Fruit fly (Drosophila melanogaster) Kc167 (cell line): ENCODE results near the gene CG10853.

ENCODE experiments used
- Myc ChIP-seq: fragments of >200 bp; optimal IDR thresholded peaks from 2 replicates; lab custom pipeline; 2017; ENCODE audit warnings: missing external identifiers
- Sin3A ChIP-seq: fragments of >200 bp; optimal IDR thresholded peaks from 2 replicates; lab custom pipeline; 2018; ENCODE audit warnings: missing external identifiers
- h ChIP-seq: fragments of >200 bp; optimal IDR thresholded peaks from 3 replicates; lab custom pipeline; 2018; ENCODE audit warnings: missing external identifiers
- insv ChIP-seq: fragments of >200 bp; optimal IDR thresholded peaks from 3 replicates; lab custom pipeline; 2018; ENCODE audit warnings: missing external identifiers
- psq ChIP-seq: fragments of >200 bp; optimal IDR thresholded peaks from 2 replicates; lab custom pipeline; 2017; ENCODE audit warnings: missing external identifiers
- ttk ChIP-seq: sonication (Bioruptor generic); optimal IDR thresholded peaks from 2 replicates; lab custom pipeline; 2017; ENCODE audit warnings: missing external identifiers

CG10853 gene

DNA sequence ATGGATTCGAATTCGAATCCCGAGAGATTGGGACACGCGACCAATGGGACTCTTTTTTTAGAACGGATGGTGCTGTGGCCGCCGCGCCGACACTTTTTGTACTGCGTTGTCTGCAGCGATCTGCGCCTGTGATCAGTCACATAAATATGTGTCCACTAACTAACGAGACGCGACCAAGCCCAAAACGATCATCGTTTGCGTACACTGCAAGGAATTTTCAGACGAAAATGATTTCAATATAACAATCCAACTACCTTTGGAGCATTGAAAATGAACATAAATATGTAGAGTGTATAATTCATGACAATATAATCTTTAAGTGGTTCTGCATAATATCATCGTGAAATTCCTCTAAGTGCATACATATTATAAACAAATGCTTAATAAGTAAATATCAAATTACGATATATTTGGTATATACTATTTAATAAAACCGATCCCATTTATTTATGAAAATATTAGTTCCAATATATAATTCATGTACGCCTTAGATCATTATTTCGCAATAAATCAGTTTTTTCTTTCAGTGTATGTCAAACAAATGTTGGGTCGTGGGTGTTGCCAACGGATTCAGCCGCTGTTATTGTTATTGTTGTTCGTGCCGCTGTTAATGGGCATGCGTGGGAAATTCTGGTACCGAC, 12.0 kb upstream of the CG10853 start, which contains the start of gene Eip63F-1:
Gene Eip63F-1 (minus strand): TSS at position 51 of the 641 bp plus-strand sequence.
- TF ChIP-seq Myc (no peak), Sin3A (lab: Kevin White, UChicago) (no peak), psq (lab: Kevin White, UChicago) (no peak), ttk (lab: Kevin White, UChicago) (no peak), h (lab: Kevin White, UChicago) (no peak), insv (lab: Kevin White, UChicago) (no peak)

DNA sequence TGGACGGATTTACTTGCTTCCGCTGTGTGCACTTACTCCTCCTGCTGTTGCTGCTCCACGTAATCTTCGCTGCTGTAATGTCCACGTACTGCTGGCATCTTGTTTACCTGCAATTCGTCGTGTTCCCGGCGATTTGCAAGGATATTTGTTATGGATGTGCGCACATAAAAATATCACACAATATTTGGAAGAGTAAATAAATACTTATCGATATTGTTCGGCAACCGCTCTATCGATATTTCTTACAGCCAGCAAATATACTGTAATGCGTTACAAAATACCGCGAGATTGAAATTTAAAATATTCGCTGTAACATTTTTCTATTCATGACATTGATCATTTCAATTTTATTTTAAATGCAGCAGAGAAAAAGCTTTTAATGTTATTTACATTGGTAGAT, 9.9 kb upstream of the CG10853 start, which contains the start of gene CG10866:
Gene CG10866 (minus strand): TSS at position 187 of the 400 bp plus-strand sequence.
- no peak for TF ChIP-seq psq (lab: Kevin White, UChicago)
- TF ChIP-seq h (lab: Kevin White, UChicago): no peak
- TF ChIP-seq Myc: no peak
- no peak for TF ChIP-seq ttk (lab: Kevin White, UChicago)
- no peak for TF ChIP-seq Sin3A (lab: Kevin White, UChicago)

DNA sequence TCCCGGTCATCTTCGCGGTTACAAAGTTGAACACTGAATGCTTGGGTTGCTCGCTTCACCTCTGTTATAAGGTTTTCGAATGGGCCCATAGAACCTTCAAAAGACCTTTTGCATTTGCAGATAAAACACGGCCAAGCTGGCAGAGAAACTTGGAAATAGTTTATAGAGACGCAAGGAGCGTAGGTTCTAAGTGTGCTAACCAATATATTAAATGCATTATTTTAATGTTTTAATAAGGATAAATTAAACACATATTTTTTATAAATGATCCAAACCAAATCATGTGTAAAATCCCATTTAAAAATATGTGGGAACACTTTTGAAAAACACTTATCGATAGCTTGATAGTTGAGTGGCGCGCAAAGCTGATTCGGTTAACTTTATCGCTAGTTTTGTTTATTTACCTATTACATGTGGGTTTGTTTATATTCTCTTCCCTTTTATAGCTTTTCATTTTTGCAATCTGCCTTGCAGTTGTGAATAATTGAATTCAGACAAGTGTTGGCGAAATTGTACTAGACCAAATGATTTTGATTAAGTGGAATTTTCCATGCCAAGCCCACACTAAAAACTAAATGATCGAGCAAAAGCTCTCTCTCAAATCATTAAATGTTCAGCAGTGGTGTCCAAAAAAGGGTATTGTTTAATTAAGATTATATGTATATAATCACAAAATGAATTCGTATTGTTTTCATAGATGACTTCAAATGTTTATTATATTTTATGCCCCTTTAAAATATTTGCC, 7.4 kb upstream of the CG10853 start, which contains the start of gene CG12766:
Gene CG12766 (minus strand): TSS at position 51 of the 745 bp plus-strand sequence.
- TF ChIP-seq ttk (lab: Kevin White, UChicago) (no peak), Sin3A (lab: Kevin White, UChicago) (no peak), h (lab: Kevin White, UChicago) (no peak)

DNA sequence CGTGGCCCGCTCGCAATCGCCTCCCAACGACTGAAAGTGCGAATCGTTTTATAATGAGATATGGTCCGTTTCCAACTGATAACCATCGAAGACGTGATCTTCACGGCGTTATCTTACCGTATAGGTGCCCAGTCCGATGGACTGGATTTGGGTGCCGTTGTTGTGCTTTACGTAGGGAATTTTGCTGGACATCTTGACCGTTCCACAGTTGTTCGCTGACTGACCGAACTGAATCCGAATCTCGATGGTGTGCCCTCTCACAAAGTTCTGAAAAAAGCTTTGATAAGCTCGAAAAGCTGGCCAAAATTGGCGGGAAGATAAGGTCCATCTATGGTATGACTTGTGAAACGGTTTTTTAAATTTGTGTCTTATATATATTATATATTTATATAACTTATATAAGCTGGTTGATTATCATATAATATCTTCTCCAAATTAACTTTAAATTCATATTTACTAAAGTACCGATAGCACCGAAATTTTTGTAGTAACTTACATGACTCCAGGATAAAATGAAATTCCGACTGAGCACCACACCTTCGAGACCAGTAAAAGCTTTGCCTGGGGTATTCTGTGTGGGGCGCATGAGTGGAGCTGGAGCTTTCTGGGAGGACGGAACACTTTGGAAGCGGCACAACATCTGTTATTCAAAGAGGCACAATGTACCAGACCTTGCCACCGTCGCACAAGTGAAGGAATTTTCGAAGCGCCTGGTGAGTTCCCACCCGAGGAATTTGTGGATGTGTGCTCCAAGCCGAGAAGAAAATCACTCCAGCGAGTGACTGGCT, 5.3 kb upstream of the CG10853 start, which contains the start of the genes CG10863 and CG14982:
Gene CG10863 (minus strand): TSS at position 225 of the 788 bp plus-strand sequence.
Gene CG14982 (plus strand): TSS at position 470 of the 788 bp plus-strand sequence.
- TF ChIP-seq ttk (lab: Kevin White, UChicago) (no peak), h (lab: Kevin White, UChicago) (no peak), Myc (no peak)

DNA sequence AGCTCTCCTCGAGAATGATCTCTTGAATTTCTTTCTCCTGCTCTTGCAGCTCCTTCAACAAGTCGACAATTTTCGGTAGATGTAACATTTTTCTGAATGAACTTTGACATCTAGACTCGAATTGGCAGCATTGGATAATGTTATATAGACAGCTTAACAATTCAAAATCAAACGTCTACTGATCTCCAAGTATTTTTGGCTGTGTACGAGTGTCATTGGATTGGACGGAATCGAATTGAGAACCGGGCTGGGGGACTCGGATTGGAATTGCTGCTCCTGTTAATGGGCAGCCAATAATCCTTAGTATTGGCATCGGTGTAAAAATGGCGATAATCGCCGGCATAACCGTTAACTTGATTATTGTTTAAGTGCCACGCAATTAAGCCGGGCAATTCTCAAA, 1.5 kb downstream of the CG10853 start, which contains the start of gene CG14983:
Gene CG14983 (minus strand): TSS at position 101 of the 400 bp plus-strand sequence.
- TF ChIP-seq ttk (lab: Kevin White, UChicago): no peak
- no peak for TF ChIP-seq insv (lab: Kevin White, UChicago)

DNA sequence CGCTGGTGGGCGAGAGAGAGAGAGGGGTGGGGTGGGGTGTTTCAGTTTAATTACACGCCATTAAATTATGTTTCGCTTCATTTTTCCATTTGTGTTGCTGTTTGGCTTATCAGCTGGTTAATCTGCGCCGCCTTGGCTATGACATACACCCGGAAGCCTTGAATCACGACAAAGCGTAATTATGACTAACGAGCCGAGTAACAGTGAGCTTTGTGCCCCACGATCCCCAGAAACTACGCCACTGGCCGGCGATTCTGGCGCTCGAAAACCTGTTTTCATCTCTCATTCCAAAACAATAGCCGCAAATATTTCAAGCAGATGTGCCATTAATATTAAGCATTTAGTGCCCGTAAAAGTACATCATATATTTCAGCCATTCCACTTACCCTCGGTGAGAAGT, 4.2 kb downstream of the CG10853 start:
- TF ChIP-seq insv (lab: Kevin White, UChicago): no peak
- no peak for TF ChIP-seq h (lab: Kevin White, UChicago)
- no peak for TF ChIP-seq Myc
- no peak for TF ChIP-seq Sin3A (lab: Kevin White, UChicago)

DNA sequence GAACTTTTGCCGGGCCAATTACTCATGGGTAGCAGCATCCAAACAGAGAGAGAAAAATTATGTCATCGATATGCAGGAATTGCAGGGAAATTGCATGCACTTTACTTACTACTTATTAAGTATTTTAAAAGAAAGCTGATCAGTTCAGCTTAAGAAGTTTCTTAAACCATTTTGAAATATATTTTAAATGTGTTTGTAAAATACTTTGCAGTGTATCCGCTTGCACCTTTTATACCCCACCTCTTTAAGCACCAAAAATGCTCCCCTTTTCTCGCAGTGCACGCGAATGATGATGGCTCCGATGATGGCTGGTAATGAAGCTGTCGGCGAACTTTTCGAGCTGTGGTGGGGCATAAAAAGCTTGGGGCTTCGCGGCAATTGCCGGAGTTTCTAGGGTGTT, 4.8 kb downstream of the CG10853 start, which contains the start of gene CG14984:
Gene CG14984 (minus strand): TSS at position 83 of the 400 bp plus-strand sequence.
- TF ChIP-seq h (lab: Kevin White, UChicago): no peak

DNA sequence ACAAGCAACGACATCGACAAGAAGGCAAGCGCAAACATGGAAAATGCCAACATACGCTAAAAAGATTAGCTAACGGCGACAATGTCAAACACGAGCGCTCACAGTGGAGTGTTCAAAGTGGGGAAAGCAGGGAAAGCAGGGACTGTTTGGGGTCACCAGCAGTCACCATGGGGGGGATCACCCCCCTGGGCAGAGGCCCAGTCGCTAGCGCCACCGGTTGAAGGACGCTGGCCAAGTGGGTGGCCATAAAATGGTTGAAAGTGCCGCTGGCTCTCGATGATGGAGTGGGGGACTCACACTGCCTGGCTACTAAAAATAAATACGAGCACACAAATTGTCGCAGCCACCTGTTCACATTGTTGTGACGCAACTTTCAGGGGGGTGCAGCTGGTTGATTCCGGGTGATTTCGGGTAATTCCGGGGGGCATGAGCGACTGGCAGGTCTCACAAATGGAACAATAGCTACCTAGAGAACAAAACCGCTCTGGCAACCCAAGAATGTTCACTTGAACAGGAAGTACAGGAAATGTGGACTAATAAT, 13.3 kb downstream of the CG10853 start:
- TF ChIP-seq ttk (lab: Kevin White, UChicago) (no peak), Sin3A (lab: Kevin White, UChicago) (no peak), psq (lab: Kevin White, UChicago) (no peak), h (lab: Kevin White, UChicago) (no peak), insv (lab: Kevin White, UChicago) (no peak), Myc (no peak)

DNA sequence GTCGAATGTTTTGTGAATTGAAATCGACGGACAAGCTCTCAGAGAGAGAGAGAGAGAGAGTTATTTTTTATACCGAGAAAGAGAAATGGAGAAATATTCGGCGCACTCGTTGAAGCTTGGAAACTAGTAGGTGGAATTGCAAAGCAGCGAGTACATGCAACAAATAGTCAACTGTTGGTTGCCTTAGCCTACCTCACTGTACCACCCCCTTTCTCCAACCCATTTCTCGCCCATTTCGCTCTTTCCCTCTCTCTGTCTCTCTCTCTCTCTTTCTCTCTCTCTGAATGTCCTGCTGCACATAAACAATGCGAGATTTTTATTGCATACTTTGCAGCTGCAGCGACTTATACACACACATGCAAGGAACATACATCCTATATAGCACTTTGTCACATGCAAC, 16.3 kb downstream of the CG10853 start:
- TF ChIP-seq h (lab: Kevin White, UChicago) (no peak), Sin3A (lab: Kevin White, UChicago) (no peak), psq (lab: Kevin White, UChicago) (no peak), ttk (lab: Kevin White, UChicago) (no peak), Myc (no peak), insv (lab: Kevin White, UChicago) (no peak)

DNA sequence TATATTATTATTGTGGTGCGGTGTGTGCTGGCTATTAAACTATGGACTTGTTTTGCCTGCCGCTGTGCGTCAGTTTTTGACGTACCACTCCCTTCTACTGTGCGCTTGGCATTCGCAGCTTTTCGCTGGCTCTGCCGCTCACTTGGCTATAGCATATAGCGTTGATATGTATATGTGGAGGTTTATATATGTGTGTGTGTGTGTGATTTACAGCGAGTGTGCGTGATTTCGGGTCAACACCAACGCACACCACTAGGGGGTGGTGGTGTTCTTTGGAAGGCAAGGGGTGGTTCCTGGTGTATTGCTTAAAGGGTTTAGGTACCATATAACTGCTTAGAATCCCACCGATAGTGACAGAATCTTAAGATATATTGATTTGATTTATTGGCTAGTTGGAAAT, 17.0 kb downstream of the CG10853 start, which contains the start of gene CG12605:
Gene CG12605 (minus strand): TSS at position 101 of the 400 bp plus-strand sequence.
- TF ChIP-seq ttk (lab: Kevin White, UChicago): no peak
- no peak for TF ChIP-seq Sin3A (lab: Kevin White, UChicago)
- no peak for TF ChIP-seq h (lab: Kevin White, UChicago)
- TF ChIP-seq Myc: no peak
- TF ChIP-seq insv (lab: Kevin White, UChicago): no peak
- no peak for TF ChIP-seq psq (lab: Kevin White, UChicago)

DNA sequence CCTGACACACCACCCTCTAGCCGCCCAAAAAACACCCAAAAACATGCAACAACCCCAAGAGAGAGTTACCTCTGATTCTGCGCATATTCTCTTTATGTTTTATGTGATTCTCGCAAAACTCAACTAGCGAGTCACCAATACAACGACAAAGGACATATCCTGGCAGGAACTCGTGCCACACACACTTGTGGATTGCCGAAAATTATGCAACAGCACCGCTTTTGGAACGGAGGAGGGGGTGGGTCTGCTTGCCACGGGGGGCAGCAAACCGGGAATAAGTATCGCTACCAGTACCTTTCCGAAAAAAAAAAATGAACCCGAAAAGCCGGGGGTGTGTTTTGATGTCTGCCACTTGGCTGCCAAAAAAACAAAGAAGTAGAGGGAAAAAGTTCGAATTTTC, 17.4 kb downstream of the CG10853 start:
- TF ChIP-seq psq (lab: Kevin White, UChicago) (no peak), Sin3A (lab: Kevin White, UChicago) (no peak), insv (lab: Kevin White, UChicago) (no peak), Myc (no peak), ttk (lab: Kevin White, UChicago) (no peak), h (lab: Kevin White, UChicago) (no peak)
